Worm (Caenorhabditis elegans) whole organism, young adult: ENCODE data around the gene R02D5.6.

Experiments
- B0035.1 ChIP-seq: sonication (generic microtip); optimal IDR thresholded peaks from 2 replicates; lab custom pipeline; 2016; ENCODE audit warnings: missing genetic modification characterization, mild to moderate bottlenecking, missing compliant biosample characterization, missing genotype, missing genetic modification reagents
- D2030.7 ChIP-seq: fragments of 200-800 bp; sonication (Bioruptor generic); IDR thresholded peaks from 2 replicates; pipeline ENCODE4 v1.3.6; 2022; ENCODE audit warnings: missing genetic modification reagents, missing genetic modification characterization, missing compliant biosample characterization
- F22D6.2 ChIP-seq: sonication (generic microtip); optimal IDR thresholded peaks from 2 replicates; lab custom pipeline; 2016; ENCODE audit warnings: mild to moderate bottlenecking, missing genetic modification characterization, missing compliant biosample characterization
- F37B4.10 ChIP-seq: fragments of 200-800 bp; sonication (Bioruptor generic); IDR thresholded peaks from 2 replicates; pipeline ENCODE4 v1.3.6; 2022; ENCODE audit warnings: missing genetic modification characterization, missing compliant biosample characterization
- F52B5.7 ChIP-seq: sonication (generic microtip); optimal IDR thresholded peaks from 2 replicates; lab custom pipeline; 2016; ENCODE audit warnings: mild to moderate bottlenecking, missing genetic modification characterization, missing compliant biosample characterization
- aptf-3 ChIP-seq: fragments of 200-800 bp; sonication (Bioruptor generic); IDR thresholded peaks from 2 replicates; pipeline ENCODE4 v1.3.6; 2022; ENCODE audit warnings: missing genetic modification characterization, missing compliant biosample characterization
- atf-7 ChIP-seq: sonication (generic microtip); optimal IDR thresholded peaks from 2 replicates; lab custom pipeline; 2017; ENCODE audit warnings: mild to moderate bottlenecking, missing genetic modification characterization, missing compliant biosample characterization
- attf-3 ChIP-seq: fragments of 200-800 bp; sonication (Bioruptor generic); conservative IDR thresholded peaks from 2 replicates; pipeline ENCODE4 v1.3.6; 2022; ENCODE audit warnings: missing genetic modification reagents, missing genetic modification characterization, missing compliant biosample characterization
- cebp-1 ChIP-seq, 2 experiments: fragments of 200-800 bp in 1 of 2; sonication (Bioruptor generic) in 1 of 2; sonication (generic microtip) in 1 of 2; IDR thresholded peaks in 1 of 2; optimal IDR thresholded peaks in 1 of 2; 2 replicates each; pipeline versions ENCODE4 v1.3.6 to Lab custom; 2017 to 2022; ENCODE audit warnings: missing compliant biosample characterization in 2 of 2, missing genetic modification characterization in 2 of 2, mild to moderate bottlenecking in 1 of 2, missing genetic modification reagents in 1 of 2, moderate library complexity in 1 of 2
- cebp-2 ChIP-seq: fragments of 200-800 bp; sonication (Bioruptor generic); IDR thresholded peaks from 2 replicates; pipeline ENCODE4 v1.3.6; 2022; ENCODE audit warnings: missing genetic modification characterization, missing compliant biosample characterization
- ceh-91 ChIP-seq: fragments of 200-800 bp; sonication (Bioruptor generic); IDR thresholded peaks from 2 replicates; pipeline ENCODE4 v1.3.6; 2022; ENCODE audit warnings: missing genetic modification reagents, missing genetic modification characterization, missing compliant biosample characterization
- dox-1 ChIP-seq: fragments of 200-800 bp; sonication (Bioruptor generic); IDR thresholded peaks from 2 replicates; pipeline ENCODE4 v1.3.6; 2022; ENCODE audit warnings: missing genetic modification reagents, missing genetic modification characterization, missing compliant biosample characterization
- efl-1 ChIP-seq: fragments of 150-350 bp; optimal IDR thresholded peaks from 2 replicates; lab custom pipeline; 2014; ENCODE audit warnings: missing biosample characterization, missing genetic modification reagents, missing genetic modification characterization
- hlh-12 ChIP-seq: sonication (generic microtip); optimal IDR thresholded peaks from 2 replicates; lab custom pipeline; 2016; ENCODE audit warnings: missing genetic modification characterization, missing compliant biosample characterization
- hlh-26 ChIP-seq: fragments of 200-800 bp; sonication (Bioruptor generic); conservative IDR thresholded peaks from 2 replicates; pipeline ENCODE4 v1.3.6; 2022; ENCODE audit warnings: missing genetic modification reagents, missing genetic modification characterization, missing compliant biosample characterization
- hmg-1.2 ChIP-seq: fragments of 200-800 bp; sonication (Bioruptor generic); IDR thresholded peaks from 2 replicates; pipeline ENCODE4 v1.3.6; 2022; ENCODE audit warnings: missing genetic modification reagents, missing genetic modification characterization, missing compliant biosample characterization
- hmg-20 ChIP-seq: fragments of 200-800 bp; sonication (Bioruptor generic); IDR thresholded peaks from 2 replicates; pipeline ENCODE4 v1.3.6; 2022; ENCODE audit warnings: missing genetic modification reagents, missing genetic modification characterization, missing compliant biosample characterization
- lin-35 ChIP-seq, 3 experiments: fragments of 150-350 bp in 2 of 3; sonication (generic microtip) in 1 of 3; optimal IDR thresholded peaks; 2 replicates each; lab custom pipeline; 2014 to 2018; ENCODE audit warnings: missing biosample characterization in 3 of 3, missing genetic modification characterization in 3 of 3, missing genetic modification reagents in 3 of 3
- lsy-27 ChIP-seq: sonication (generic microtip); optimal IDR thresholded peaks from 2 replicates; lab custom pipeline; 2017; ENCODE audit warnings: missing genetic modification characterization, mild to moderate bottlenecking, missing compliant biosample characterization, antibody characterized with exemption, missing genotype, borderline replicate concordance; ENCODE audit not compliant: insufficient read depth
- madf-10 ChIP-seq: sonication (generic microtip); optimal IDR thresholded peaks from 2 replicates; lab custom pipeline; 2016; ENCODE audit warnings: mild to moderate bottlenecking, missing genetic modification characterization, missing compliant biosample characterization
- mxl-1 ChIP-seq: sonication (generic microtip); optimal IDR thresholded peaks from 2 replicates; lab custom pipeline; 2016; ENCODE audit warnings: missing genetic modification characterization, missing compliant biosample characterization
- nhr-120 ChIP-seq: fragments of 200-800 bp; sonication (Bioruptor generic); IDR thresholded peaks from 2 replicates; pipeline ENCODE4 v1.3.6; 2022; ENCODE audit warnings: missing genetic modification characterization, missing compliant biosample characterization
- nhr-179 ChIP-seq: sonication (generic microtip); optimal IDR thresholded peaks from 2 replicates; lab custom pipeline; 2016; ENCODE audit warnings: mild to moderate bottlenecking, missing genetic modification characterization, missing compliant biosample characterization
- nhr-80 ChIP-seq: sonication (generic microtip); optimal IDR thresholded peaks from 2 replicates; lab custom pipeline; 2016; ENCODE audit warnings: missing genetic modification characterization, missing compliant biosample characterization
- nhr-90 ChIP-seq: sonication (generic microtip); optimal IDR thresholded peaks from 2 replicates; lab custom pipeline; 2016; ENCODE audit warnings: missing genotype, mild to moderate bottlenecking, missing genetic modification characterization, missing compliant biosample characterization
- sptf-2 ChIP-seq: fragments of 200-800 bp; sonication (Bioruptor generic); optimal IDR thresholded peaks from 2 replicates; lab custom pipeline; 2018; ENCODE audit warnings: mild to moderate bottlenecking, missing genetic modification characterization, missing compliant biosample characterization
- unc-62 ChIP-seq: fragments of 150-350 bp; optimal IDR thresholded peaks from 2 replicates; lab custom pipeline; 2014; ENCODE audit warnings: missing biosample characterization, missing genetic modification reagents, missing genetic modification characterization
- xnd-1 ChIP-seq: sonication (generic microtip); optimal IDR thresholded peaks from 2 replicates; lab custom pipeline; 2016; ENCODE audit warnings: missing genotype, missing genetic modification reagents, missing genetic modification characterization, missing compliant biosample characterization
- zfh-2 ChIP-seq: fragments of 200-800 bp; sonication (Bioruptor generic); conservative IDR thresholded peaks from 2 replicates; pipeline ENCODE4 v1.3.6; 2022; ENCODE audit warnings: missing genetic modification reagents, missing genetic modification characterization, missing compliant biosample characterization
- zim-3 ChIP-seq: sonication (generic microtip); optimal IDR thresholded peaks from 2 replicates; lab custom pipeline; 2017; ENCODE audit warnings: mild to moderate bottlenecking, missing genetic modification characterization, moderate library complexity, missing compliant biosample characterization

The R02D5.6 gene

DNA sequence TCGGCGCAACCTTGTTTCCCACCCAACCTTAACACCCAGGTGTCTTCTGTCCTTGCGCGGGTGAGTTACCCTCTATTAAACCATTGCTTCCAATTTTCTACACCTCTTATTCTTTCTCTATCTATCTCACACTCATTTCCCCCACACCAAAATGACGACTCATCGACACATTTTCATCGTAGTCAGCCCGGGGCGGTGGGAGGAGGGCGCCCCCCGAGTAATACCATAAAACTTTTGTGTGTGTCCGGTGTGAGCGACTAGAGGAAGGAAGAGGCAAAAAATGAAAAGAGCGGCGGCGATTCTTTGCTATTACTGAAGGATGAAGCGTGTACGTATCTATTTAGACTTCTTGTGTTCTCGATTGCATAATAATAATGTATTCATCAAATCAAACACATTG is 13.1 kb downstream of the R02D5.6 start:
- TF ChIP-seq dox-1 (GFP tag; lab: Robert Waterston, UW), result 0 out of 2 replicates have a peak, but pooled peaks have one; percentile 15
- TF ChIP-seq attf-3 (GFP tag; lab: Robert Waterston, UW), result no peak
- TF ChIP-seq xnd-1 (tag; lab: Kevin White, UChicago), result no peak
- TF ChIP-seq B0035.1, result no peak
- no peak for TF ChIP-seq hlh-12 (tag; lab: Kevin White, UChicago)
- TF ChIP-seq D2030.7 (GFP tag; lab: Robert Waterston, UW), result no peak
- TF ChIP-seq nhr-80 (tag; lab: Kevin White, UChicago), result peak; percentile 43
- TF ChIP-seq zfh-2 (GFP tag; lab: Robert Waterston, UW), result peak; percentile 37; the same call in 1 of the 2 replicates
- TF ChIP-seq, all 124 proteins: peak for 3

DNA sequence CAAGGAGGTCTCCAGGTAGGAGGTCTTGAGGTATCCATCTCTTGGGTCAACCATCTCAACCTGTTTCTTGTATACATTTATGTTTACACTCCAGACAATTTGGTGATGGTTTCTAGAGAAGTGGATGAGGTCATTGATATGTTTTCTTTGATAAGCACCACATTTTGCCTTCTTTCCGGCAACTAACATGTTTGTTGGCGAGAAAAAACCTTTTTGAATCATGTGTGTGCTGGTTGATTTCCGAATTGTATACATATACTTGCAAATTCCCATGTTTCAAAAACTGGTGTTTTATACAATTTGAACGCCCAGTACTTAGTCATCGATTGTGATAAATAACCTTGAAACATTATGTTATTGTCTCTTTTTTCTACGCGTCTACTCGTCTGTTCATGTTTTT is 13.8 kb downstream of the R02D5.6 start:
- no peak for TF ChIP-seq sptf-2 (GFP tag; lab: Kevin White, UChicago)
- TF ChIP-seq nhr-179 (tag; lab: Kevin White, UChicago), result no peak
- TF ChIP-seq lin-35 (GFP tag; optimal IDR thresholded peaks at IDR 0.05; lab: Kevin White, UChicago), result no peak
- no peak for TF ChIP-seq F52B5.7 (tag; lab: Kevin White, UChicago)
- TF ChIP-seq F22D6.2, result no peak
- TF ChIP-seq hmg-20 (GFP tag; lab: Robert Waterston, UW), result no peak
- TF ChIP-seq nhr-120 (GFP tag; lab: Robert Waterston, UW), result no peak
- no peak for TF ChIP-seq cebp-2
- TF ChIP-seq aptf-3 (GFP tag; lab: Robert Waterston, UW), result no peak
- no peak for TF ChIP-seq F37B4.10 (GFP tag; lab: Robert Waterston, UW)
- no peak for TF ChIP-seq mxl-1 (tag; lab: Kevin White, UChicago)
- TF ChIP-seq atf-7 (tag; lab: Kevin White, UChicago), result no peak
- TF ChIP-seq dox-1 (GFP tag; lab: Robert Waterston, UW), result no peak
- no peak for TF ChIP-seq nhr-90
- TF ChIP-seq lsy-27 (tag; lab: Kevin White, UChicago), result no peak
- no peak for TF ChIP-seq unc-62 (GFP tag; lab: Kevin White, UChicago)
- TF ChIP-seq hmg-1.2 (GFP tag; lab: Robert Waterston, UW), result no peak
- TF ChIP-seq madf-10 (tag; lab: Kevin White, UChicago), result no peak
- no peak for TF ChIP-seq ceh-91

DNA sequence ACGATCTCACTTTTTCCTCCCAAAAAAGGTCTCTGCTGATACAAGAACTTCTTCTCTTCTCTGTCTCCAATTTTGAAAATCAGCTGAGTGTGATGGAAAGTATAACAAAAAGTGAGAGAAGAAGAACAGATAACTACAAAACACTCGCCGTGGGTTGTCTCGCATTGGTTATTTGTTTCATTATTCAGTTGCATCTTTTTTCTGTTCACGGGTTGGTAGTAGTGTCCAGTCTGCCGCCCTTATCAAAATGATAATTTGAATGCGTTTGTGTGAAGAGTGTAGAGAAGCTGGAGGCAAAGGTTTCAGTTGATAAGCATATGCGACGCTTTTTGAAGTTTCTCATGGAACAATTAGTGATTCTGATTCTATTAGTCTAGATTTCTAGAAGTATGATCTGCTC is 14.8 kb downstream of the R02D5.6 start:
- TF ChIP-seq atf-7 (tag; lab: Kevin White, UChicago) (no peak), dox-1 (GFP tag; lab: Robert Waterston, UW) (0 out of 2 replicates have a peak, but pooled peaks have one; percentile 43), nhr-80 (tag; lab: Kevin White, UChicago) (peak; percentile 91), cebp-1 (GFP tag; IDR thresholded peaks at IDR 0.05; lab: Robert Waterston, UW) (no peak), cebp-1 (tag; optimal IDR thresholded peaks at IDR 0.05; lab: Kevin White, UChicago) (peak; percentile 37)

DNA sequence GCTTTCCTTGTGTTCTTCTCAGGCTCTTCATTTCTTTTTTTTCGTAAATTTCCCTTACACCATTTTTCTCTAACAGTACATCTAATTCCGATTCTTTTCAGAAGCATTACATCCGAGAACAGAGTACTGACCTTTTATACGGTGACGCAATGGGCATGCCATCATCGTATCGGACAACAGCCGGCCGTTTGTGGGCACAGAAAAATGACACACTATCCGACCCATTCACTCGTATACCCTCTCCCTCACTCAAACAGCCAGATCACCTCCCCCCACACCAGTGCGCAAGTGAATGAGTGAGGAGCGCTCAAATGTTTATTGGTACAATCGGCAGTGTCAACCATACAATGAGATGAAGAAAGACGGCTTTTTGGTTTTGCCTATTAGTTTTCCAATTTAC is 16.8 kb downstream of the R02D5.6 start, which contains the start of gene R02D5.24:
Gene R02D5.24, plus strand, starts transcription at position 205 of the 400 bp plus-strand sequence.
- 0 out of 2 replicates have a peak, but pooled peaks have one; percentile 40 for TF ChIP-seq F37B4.10 (GFP tag; lab: Robert Waterston, UW)
- no peak for TF ChIP-seq atf-7 (tag; lab: Kevin White, UChicago)
- no peak for TF ChIP-seq hlh-26 (GFP tag; lab: Robert Waterston, UW)
- TF ChIP-seq hmg-20 (GFP tag; lab: Robert Waterston, UW), result no peak

DNA sequence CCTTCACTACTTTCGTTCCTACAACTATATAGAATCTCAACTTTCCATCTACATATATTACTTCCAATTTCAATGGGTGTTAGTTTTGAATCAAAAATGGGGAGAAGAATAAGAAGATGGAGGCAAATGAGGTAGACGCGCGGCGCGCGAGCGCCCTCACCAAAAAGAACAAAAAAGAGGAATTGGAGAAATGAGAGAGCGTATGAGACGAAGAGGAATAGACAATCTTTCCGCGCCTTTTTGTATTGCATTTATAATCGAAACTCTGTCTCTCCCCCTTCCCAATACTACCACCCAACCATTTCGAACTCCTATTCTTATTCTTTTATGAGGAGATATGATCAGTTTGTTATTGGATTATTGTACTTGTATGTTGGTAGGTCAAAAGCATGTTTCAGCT is 17.4 kb downstream of the R02D5.6 start:
- TF ChIP-seq mxl-1 (tag; lab: Kevin White, UChicago), result no peak
- no peak for TF ChIP-seq zim-3 (tag; lab: Kevin White, UChicago)
- peak; percentile 71 for TF ChIP-seq hmg-1.2 (GFP tag; lab: Robert Waterston, UW)
- peak; percentile 14 for TF ChIP-seq efl-1 (GFP tag; lab: Kevin White, UChicago)
